Worm (Caenorhabditis elegans) whole organism, late embryonic: ENCODE results near the gene C04H5.7.

Experiments
- C08G9.2 ChIP-seq: sonication (generic microtip); optimal IDR thresholded peaks from 2 replicates; lab custom pipeline; 2016; ENCODE audit warnings: mild to moderate bottlenecking, missing genetic modification characterization, moderate library complexity, missing compliant biosample characterization
- F13H6.1 ChIP-seq: sonication (generic microtip); optimal IDR thresholded peaks from 2 replicates; lab custom pipeline; 2016; ENCODE audit warnings: missing genetic modification characterization, missing compliant biosample characterization
- ceh-14 ChIP-seq: sonication (generic microtip); optimal IDR thresholded peaks from 2 replicates; lab custom pipeline; 2016; ENCODE audit warnings: missing genotype, missing genetic modification characterization, missing compliant biosample characterization
- ceh-31 ChIP-seq: sonication (generic microtip); optimal IDR thresholded peaks from 2 replicates; lab custom pipeline; 2016; ENCODE audit warnings: missing genetic modification characterization, missing compliant biosample characterization
- ceh-34 ChIP-seq: sonication (generic microtip); optimal IDR thresholded peaks from 2 replicates; lab custom pipeline; 2016; ENCODE audit warnings: mild to moderate bottlenecking, missing genetic modification characterization, missing compliant biosample characterization
- ceh-9 ChIP-seq: sonication (generic microtip); optimal IDR thresholded peaks from 2 replicates; lab custom pipeline; 2016; ENCODE audit warnings: mild to moderate bottlenecking, missing genetic modification characterization, inconsistent platforms, missing compliant biosample characterization
- dve-1 ChIP-seq: sonication (generic microtip); optimal IDR thresholded peaks from 2 replicates; lab custom pipeline; 2017; ENCODE audit warnings: antibody characterized with exemption, mild to moderate bottlenecking, missing genetic modification characterization, missing compliant biosample characterization
- elt-2 ChIP-seq: sonication (generic microtip); optimal IDR thresholded peaks from 2 replicates; lab custom pipeline; 2016; ENCODE audit warnings: missing genetic modification reagents, missing genetic modification characterization, missing compliant biosample characterization
- elt-4 ChIP-seq: sonication (generic microtip); optimal IDR thresholded peaks from 2 replicates; lab custom pipeline; 2016; ENCODE audit warnings: missing genetic modification characterization, missing compliant biosample characterization
- ets-4 ChIP-seq: sonication (generic microtip); optimal IDR thresholded peaks from 2 replicates; lab custom pipeline; 2016; ENCODE audit warnings: missing genetic modification characterization, missing compliant biosample characterization
- eyg-1 ChIP-seq: sonication (generic microtip); optimal IDR thresholded peaks from 2 replicates; lab custom pipeline; 2016; ENCODE audit warnings: missing genotype, missing genetic modification characterization, missing compliant biosample characterization
- fkh-6 ChIP-seq: sonication (generic microtip); optimal IDR thresholded peaks from 2 replicates; lab custom pipeline; 2016; ENCODE audit warnings: missing genetic modification characterization, missing compliant biosample characterization
- hlh-15 ChIP-seq: sonication (generic microtip); optimal IDR thresholded peaks from 2 replicates; lab custom pipeline; 2016; ENCODE audit warnings: missing genetic modification characterization, missing compliant biosample characterization
- hlh-30 ChIP-seq: sonication (generic microtip); optimal IDR thresholded peaks from 2 replicates; lab custom pipeline; 2017; ENCODE audit warnings: antibody characterized with exemption, missing genetic modification characterization, missing compliant biosample characterization; ENCODE audit not compliant: insufficient read depth
- lin-11 ChIP-seq: fragments of 200-800 bp; sonication (Bioruptor generic); optimal IDR thresholded peaks from 2 replicates; lab custom pipeline; 2018; ENCODE audit warnings: mild to moderate bottlenecking, missing genetic modification characterization, missing compliant biosample characterization
- madf-2 ChIP-seq: sonication (generic microtip); optimal IDR thresholded peaks from 2 replicates; lab custom pipeline; 2017; ENCODE audit warnings: missing genetic modification characterization, missing compliant biosample characterization
- mec-3 ChIP-seq: sonication (generic microtip); optimal IDR thresholded peaks from 2 replicates; lab custom pipeline; 2016; ENCODE audit warnings: borderline replicate concordance, missing genetic modification characterization, missing compliant biosample characterization
- nhr-11 ChIP-seq: fragments of 150-350 bp; optimal IDR thresholded peaks from 2 replicates; lab custom pipeline; 2014; ENCODE audit warnings: missing biosample characterization, missing genetic modification characterization
- pat-9 ChIP-seq: fragments of 200-800 bp; sonication (Bioruptor generic); optimal IDR thresholded peaks from 2 replicates; lab custom pipeline; 2018; ENCODE audit warnings: mild to moderate bottlenecking, missing genetic modification characterization, moderate library complexity, missing compliant biosample characterization
- pha-4 ChIP-seq: fragments of 150-350 bp; optimal IDR thresholded peaks from 2 replicates; lab custom pipeline; 2018; ENCODE audit warnings: missing biosample characterization, missing genetic modification reagents, missing genetic modification characterization
- pros-1 ChIP-seq: fragments of 150-350 bp; optimal IDR thresholded peaks from 2 replicates; lab custom pipeline; 2014; ENCODE audit warnings: missing biosample characterization, missing genetic modification reagents, missing genetic modification characterization
- sox-2 ChIP-seq: fragments of 200-800 bp; sonication (Bioruptor generic); IDR thresholded peaks from 2 replicates; pipeline ENCODE4 v1.3.6; 2022; ENCODE audit warnings: missing genetic modification reagents, missing genetic modification characterization, missing compliant biosample characterization
- tbx-7 ChIP-seq: sonication (generic microtip); optimal IDR thresholded peaks from 2 replicates; lab custom pipeline; 2016; ENCODE audit warnings: missing genotype, missing genetic modification characterization, missing compliant biosample characterization
- ttx-3 ChIP-seq: sonication (generic microtip); optimal IDR thresholded peaks from 2 replicates; lab custom pipeline; 2016; ENCODE audit warnings: missing genetic modification reagents, missing genetic modification characterization, missing compliant biosample characterization
- unc-3 ChIP-seq, 2 experiments: fragments of 200-800 bp in 1 of 2; sonication (Bioruptor generic) in 1 of 2; sonication (generic microtip) in 1 of 2; conservative IDR thresholded peaks in 1 of 2; optimal IDR thresholded peaks in 1 of 2; 2 replicates each; pipeline versions ENCODE4 v1.3.6 to Lab custom; 2016 to 2022; ENCODE audit warnings: missing compliant biosample characterization in 2 of 2, missing genetic modification characterization in 2 of 2, missing genetic modification reagents in 1 of 2
- unc-55 ChIP-seq: sonication (generic microtip); optimal IDR thresholded peaks from 2 replicates; lab custom pipeline; 2017; ENCODE audit warnings: missing biosample characterization, missing genetic modification reagents, missing genetic modification characterization

Gene C04H5.7

ce11 chrII:14582206-14582605 is 44.5 kb downstream of the C04H5.7 start, which contains the start of gene C01G12.3:
Gene C01G12.3, minus strand, starts transcription at chrII:14582306.
- TF ChIP-seq nhr-11, result no peak
- TF ChIP-seq ets-4, result no peak
- no peak for TF ChIP-seq elt-4
- no peak for TF ChIP-seq eyg-1 (tag; lab: Kevin White, UChicago)
- TF ChIP-seq F13H6.1 (tag; lab: Kevin White, UChicago), result no peak
- no peak for TF ChIP-seq mec-3 (tag; lab: Kevin White, UChicago)
- TF ChIP-seq pros-1 (tag; lab: Kevin White, UChicago), result no peak
- TF ChIP-seq madf-2 (tag; lab: Kevin White, UChicago), result no peak
- TF ChIP-seq ceh-9 (tag; lab: Kevin White, UChicago), result no peak
- TF ChIP-seq hlh-15 (tag; lab: Kevin White, UChicago), result no peak
- no peak for TF ChIP-seq pat-9 (tag; lab: Kevin White, UChicago)
- TF ChIP-seq, all 69 proteins: peak for 0

- TF ChIP-seq sox-2 (GFP tag; lab: Robert Waterston, UW) (no peak), fkh-6 (tag; lab: Kevin White, UChicago) (no peak), dve-1 (no peak), ttx-3 (tag; lab: Kevin White, UChicago) (no peak), tbx-7 (no peak), C08G9.2 (no peak), ceh-34 (tag; lab: Kevin White, UChicago) (no peak), ceh-31 (no peak), ceh-14 (no peak), pha-4 (tag; lab: Kevin White, UChicago) (no peak), unc-55 (GFP tag; lab: Kevin White, UChicago) (no peak)
Observed at ce11 chrII:14587407-14587806, 49.7 kb downstream of the C04H5.7 start, which contains the start of gene C01G12.5. Gene C01G12.5, minus strand, starts transcription at chrII:14587507.

- TF ChIP-seq unc-3 (GFP tag; conservative IDR thresholded peaks at IDR 0.05; lab: Robert Waterston, UW) (no peak), unc-3 (tag; optimal IDR thresholded peaks at IDR 0.05; lab: Kevin White, UChicago) (no peak), elt-2 (tag; lab: Kevin White, UChicago) (no peak), lin-11 (tag; lab: Kevin White, UChicago) (no peak), eyg-1 (tag; lab: Kevin White, UChicago) (no peak), ceh-31 (no peak), hlh-30 (tag; lab: Kevin White, UChicago) (no peak), ceh-9 (tag; lab: Kevin White, UChicago) (no peak)
Observed at ce11 chrII:14588162-14588561, 50.4 kb downstream of the C04H5.7 start, which contains the start of gene nspb-10. Gene nspb-10, minus strand, starts transcription at chrII:14588262.
